Fruit fly (Drosophila melanogaster) whole organism, pupa: ENCODE data around the gene CG14036.

Source experiments
- CG10348 ChIP-seq: fragments of 200-800 bp; sonication (Bioruptor generic); IDR thresholded peaks from 2 replicates; pipeline ENCODE4 v1.3.6; 2022; ENCODE audit warnings: missing biosample characterization, missing genetic modification characterization
- CG12605 ChIP-seq: fragments of 200-800 bp; sonication (Bioruptor generic); IDR thresholded peaks from 2 replicates; pipeline ENCODE4 v1.3.6; 2022; ENCODE audit warnings: missing biosample characterization, missing genetic modification characterization
- CG13204 ChIP-seq: fragments of 200-800 bp; sonication (Bioruptor generic); optimal IDR thresholded peaks from 2 replicates; lab custom pipeline; 2018; ENCODE audit warnings: missing biosample characterization, mild to moderate bottlenecking, missing genetic modification characterization, moderate library complexity
- CG14655 ChIP-seq: fragments of 200-800 bp; sonication (Bioruptor generic); optimal IDR thresholded peaks from 3 replicates; lab custom pipeline; 2017; ENCODE audit warnings: mild to moderate bottlenecking, missing biosample characterization, missing genetic modification reagents, missing genetic modification characterization
- CG15710 ChIP-seq: fragments of 200-800 bp; sonication (Bioruptor generic); optimal IDR thresholded peaks from 2 replicates; lab custom pipeline; 2018; ENCODE audit warnings: missing biosample characterization, mild to moderate bottlenecking, missing genetic modification characterization, moderate library complexity
- CG17806 ChIP-seq: fragments of 200-800 bp; sonication (Bioruptor generic); optimal IDR thresholded peaks from 2 replicates; lab custom pipeline; 2018; ENCODE audit warnings: missing biosample characterization, mild to moderate bottlenecking, missing genetic modification characterization, moderate library complexity
- CG32121 ChIP-seq: fragments of 200-800 bp; sonication (Bioruptor generic); IDR thresholded peaks from 2 replicates; pipeline ENCODE4 v1.3.6; 2022; ENCODE audit warnings: missing biosample characterization, missing genetic modification characterization
- CG34367 ChIP-seq: fragments of 200-800 bp; sonication (Bioruptor generic); optimal IDR thresholded peaks from 2 replicates; lab custom pipeline; 2018; ENCODE audit warnings: missing biosample characterization, mild to moderate bottlenecking, missing genetic modification characterization
- CG4496 ChIP-seq: fragments of 200-800 bp; sonication (Bioruptor generic); IDR thresholded peaks from 3 replicates; pipeline ENCODE4 v1.3.6; 2022; ENCODE audit warnings: missing biosample characterization, missing genetic modification characterization
- CG8159 ChIP-seq: fragments of 200-800 bp; sonication (Bioruptor generic); optimal IDR thresholded peaks from 3 replicates; lab custom pipeline; 2018; ENCODE audit warnings: missing biosample characterization, mild to moderate bottlenecking, missing genetic modification characterization, moderate library complexity
- CG8301 ChIP-seq: fragments of 200-800 bp; sonication (Bioruptor generic); optimal IDR thresholded peaks from 2 replicates; lab custom pipeline; 2018; ENCODE audit warnings: missing biosample characterization, mild to moderate bottlenecking, missing genetic modification characterization
- CG9948 ChIP-seq: fragments of 200-800 bp; sonication (Bioruptor generic); optimal IDR thresholded peaks from 2 replicates; lab custom pipeline; 2018; ENCODE audit warnings: missing biosample characterization, mild to moderate bottlenecking, missing genetic modification characterization, moderate library complexity
- D1 ChIP-seq: fragments of 200-800 bp; sonication (Bioruptor generic); optimal IDR thresholded peaks from 2 replicates; lab custom pipeline; 2018; ENCODE audit warnings: missing biosample characterization, mild to moderate bottlenecking, missing genetic modification characterization, moderate library complexity
- EcR ChIP-seq: fragments of 200-800 bp; sonication (Bioruptor generic); optimal IDR thresholded peaks from 3 replicates; lab custom pipeline; 2019; ENCODE audit warnings: missing biosample characterization, missing genetic modification characterization, mild to moderate bottlenecking, moderate library complexity, missing genetic modification reagents
- Ets98B ChIP-seq: fragments of 200-800 bp; sonication (Bioruptor generic); IDR thresholded peaks from 2 replicates; pipeline ENCODE4 v1.3.6; 2022; ENCODE audit warnings: missing biosample characterization, missing genetic modification characterization
- Pif1A ChIP-seq: fragments of 200-800 bp; sonication (Bioruptor generic); optimal IDR thresholded peaks from 3 replicates; lab custom pipeline; 2016; ENCODE audit warnings: missing biosample characterization, missing genetic modification characterization
- Pif1B ChIP-seq: fragments of 200-800 bp; sonication (Bioruptor generic); optimal IDR thresholded peaks from 3 replicates; lab custom pipeline; 2016; ENCODE audit warnings: missing biosample characterization, missing genetic modification characterization
- Snoo ChIP-seq: fragments of 200-800 bp; sonication (Bioruptor generic); optimal IDR thresholded peaks from 3 replicates; lab custom pipeline; 2017; ENCODE audit warnings: missing biosample characterization, mild to moderate bottlenecking, missing genetic modification characterization, inconsistent platforms
- fd96Ca ChIP-seq: fragments of 200-800 bp; sonication (Bioruptor generic); IDR thresholded peaks from 3 replicates; pipeline ENCODE4 v1.3.6; 2022; ENCODE audit warnings: missing biosample characterization, missing genetic modification characterization
- gl ChIP-seq: fragments of 200-800 bp; sonication (Bioruptor generic); optimal IDR thresholded peaks from 2 replicates; lab custom pipeline; 2018; ENCODE audit warnings: missing biosample characterization, mild to moderate bottlenecking, missing genetic modification characterization
- rn ChIP-seq: fragments of 200-800 bp; sonication (Bioruptor generic); IDR thresholded peaks from 2 replicates; pipeline ENCODE4 v1.3.6; 2022; ENCODE audit warnings: missing biosample characterization, missing genetic modification characterization

The CG14036 gene

dm6 chr2L:5030535-5030934 is 24.3 kb downstream of the CG14036 start:
- no peak for TF ChIP-seq Pif1A (GFP tag; lab: Kevin White, UChicago)
- no peak for TF ChIP-seq CG9948 (tag; lab: Kevin White, UChicago)
- no peak for TF ChIP-seq rn (GFP tag; lab: Robert Waterston, UW)
- no peak for TF ChIP-seq Pif1B (GFP tag; lab: Kevin White, UChicago)
- no peak for TF ChIP-seq Ets98B
- no peak for TF ChIP-seq CG8159
- no peak for TF ChIP-seq CG10348 (GFP tag; lab: Robert Waterston, UW)
- no peak for TF ChIP-seq fd96Ca (GFP tag; lab: Robert Waterston, UW)
- no peak for TF ChIP-seq Snoo (tag; lab: Kevin White, UChicago)
- TF ChIP-seq CG4496 (GFP tag; lab: Robert Waterston, UW), result no peak
- no peak for TF ChIP-seq D1 (tag; lab: Kevin White, UChicago)
- TF ChIP-seq gl (tag; lab: Kevin White, UChicago), result no peak
- TF ChIP-seq CG17806 (tag; lab: Kevin White, UChicago), result no peak
- no peak for TF ChIP-seq CG8301 (tag; lab: Kevin White, UChicago)
- no peak for TF ChIP-seq CG12605 (GFP tag; lab: Robert Waterston, UW)
- no peak for TF ChIP-seq CG14655 (GFP tag; lab: Kevin White, UChicago)
- TF ChIP-seq CG34367 (tag; lab: Kevin White, UChicago), result no peak
- no peak for TF ChIP-seq CG32121
- TF ChIP-seq CG13204 (GFP tag; lab: Kevin White, UChicago), result no peak
- no peak for TF ChIP-seq EcR (GFP tag; lab: Kevin White, UChicago)
- TF ChIP-seq, all 21 proteins: peak for 0

- TF ChIP-seq CG4496 (GFP tag; lab: Robert Waterston, UW) (no peak), fd96Ca (GFP tag; lab: Robert Waterston, UW) (no peak), CG15710 (no peak), CG14655 (GFP tag; lab: Kevin White, UChicago) (no peak), D1 (tag; lab: Kevin White, UChicago) (no peak), CG17806 (tag; lab: Kevin White, UChicago) (no peak), CG8159 (no peak), Ets98B (no peak), CG34367 (tag; lab: Kevin White, UChicago) (no peak), CG13204 (GFP tag; lab: Kevin White, UChicago) (no peak), gl (tag; lab: Kevin White, UChicago) (no peak), CG8301 (tag; lab: Kevin White, UChicago) (no peak), CG10348 (GFP tag; lab: Robert Waterston, UW) (no peak), Snoo (tag; lab: Kevin White, UChicago) (no peak), Pif1B (GFP tag; lab: Kevin White, UChicago) (no peak), EcR (GFP tag; lab: Kevin White, UChicago) (no peak)
Observed at dm6 chr2L:5029809-5030108, 25.1 kb downstream of the CG14036 start.

dm6 chr2L:5029049-5029808 is 25.6 kb downstream of the CG14036 start, which contains the start of gene Col4a1:
Gene Col4a1, plus strand, starts transcription at chr2L:5029609.
- no peak for TF ChIP-seq CG10348 (GFP tag; lab: Robert Waterston, UW)
- TF ChIP-seq EcR (GFP tag; lab: Kevin White, UChicago), result no peak
- TF ChIP-seq Pif1B (GFP tag; lab: Kevin White, UChicago), result no peak
- TF ChIP-seq CG17806 (tag; lab: Kevin White, UChicago), result no peak
- no peak for TF ChIP-seq CG9948 (tag; lab: Kevin White, UChicago)
- no peak for TF ChIP-seq CG32121
- TF ChIP-seq gl (tag; lab: Kevin White, UChicago), result no peak
- no peak for TF ChIP-seq CG4496 (GFP tag; lab: Robert Waterston, UW)
- TF ChIP-seq CG8159, result no peak
- TF ChIP-seq Snoo (tag; lab: Kevin White, UChicago), result no peak
- TF ChIP-seq CG8301 (tag; lab: Kevin White, UChicago), result no peak
- TF ChIP-seq Pif1A (GFP tag; lab: Kevin White, UChicago), result no peak
- TF ChIP-seq CG34367 (tag; lab: Kevin White, UChicago), result no peak
- TF ChIP-seq, all 21 proteins: peak for 0

dm6 chr2L:5028091-5028490 is 26.7 kb downstream of the CG14036 start, which contains the start of gene vkg:
Gene vkg, minus strand, starts transcription at chr2L:5028191.
- TF ChIP-seq CG10348 (GFP tag; lab: Robert Waterston, UW), result no peak
- TF ChIP-seq Pif1A (GFP tag; lab: Kevin White, UChicago), result no peak
- TF ChIP-seq CG13204 (GFP tag; lab: Kevin White, UChicago), result no peak
- no peak for TF ChIP-seq CG14655 (GFP tag; lab: Kevin White, UChicago)
- no peak for TF ChIP-seq gl (tag; lab: Kevin White, UChicago)
- no peak for TF ChIP-seq CG15710
- TF ChIP-seq CG32121, result no peak
- TF ChIP-seq CG17806 (tag; lab: Kevin White, UChicago), result no peak
- no peak for TF ChIP-seq rn (GFP tag; lab: Robert Waterston, UW)
- TF ChIP-seq CG12605 (GFP tag; lab: Robert Waterston, UW), result no peak
- TF ChIP-seq CG4496 (GFP tag; lab: Robert Waterston, UW), result no peak
- no peak for TF ChIP-seq Pif1B (GFP tag; lab: Kevin White, UChicago)
- no peak for TF ChIP-seq fd96Ca (GFP tag; lab: Robert Waterston, UW)
- TF ChIP-seq CG34367 (tag; lab: Kevin White, UChicago), result no peak
- TF ChIP-seq CG9948 (tag; lab: Kevin White, UChicago), result no peak
- TF ChIP-seq Snoo (tag; lab: Kevin White, UChicago), result no peak
- TF ChIP-seq CG8301 (tag; lab: Kevin White, UChicago), result no peak
- no peak for TF ChIP-seq CG8159
